Fruit fly (Drosophila melanogaster) whole organism, prepupa: ENCODE data around the gene CG13679.
"Not testable (repeated sequence)": the region's sequence is repeated elsewhere in the genome, so short reads cannot be mapped to it uniquely, and the experiment has no call there.

Experiments
- CG10631 ChIP-seq: fragments of 200-800 bp; sonication (Bioruptor generic); optimal IDR thresholded peaks from 2 replicates; lab custom pipeline; 2016; ENCODE audit warnings: missing biosample characterization, missing genetic modification characterization
- CG10669 ChIP-seq: fragments of 200-800 bp; sonication (Bioruptor generic); optimal IDR thresholded peaks from 3 replicates; lab custom pipeline; 2018; ENCODE audit warnings: missing biosample characterization, mild to moderate bottlenecking, missing genetic modification characterization, moderate library complexity
- CG11294 ChIP-seq: fragments of 200-800 bp; sonication (Bioruptor generic); IDR thresholded peaks from 2 replicates; pipeline ENCODE4 v1.3.6; 2022; ENCODE audit warnings: missing biosample characterization, missing genetic modification characterization
- CG1621 ChIP-seq: fragments of 200-800 bp; sonication (Bioruptor generic); optimal IDR thresholded peaks from 3 replicates; lab custom pipeline; 2018; ENCODE audit warnings: missing biosample characterization, mild to moderate bottlenecking, missing genetic modification characterization
- CG16779 ChIP-seq: fragments of 200-800 bp; sonication (Bioruptor generic); optimal IDR thresholded peaks from 3 replicates; lab custom pipeline; 2017; ENCODE audit warnings: missing biosample characterization, mild to moderate bottlenecking, missing genetic modification characterization
- CG34406 ChIP-seq: fragments of 200-800 bp; sonication (Bioruptor generic); optimal IDR thresholded peaks from 3 replicates; lab custom pipeline; 2016; ENCODE audit warnings: missing biosample characterization, missing genetic modification characterization
- CG3919 ChIP-seq: fragments of 200-800 bp; sonication (Bioruptor generic); optimal IDR thresholded peaks from 3 replicates; lab custom pipeline; 2016; ENCODE audit warnings: missing biosample characterization, missing genetic modification characterization
- CG4318 ChIP-seq: fragments of 200-800 bp; sonication (Bioruptor generic); optimal IDR thresholded peaks from 3 replicates; lab custom pipeline; 2017; ENCODE audit warnings: missing biosample characterization, mild to moderate bottlenecking, missing genetic modification characterization
- CG6163 ChIP-seq: fragments of 200-800 bp; sonication (Bioruptor generic); IDR thresholded peaks from 3 replicates; pipeline ENCODE4 v1.3.6; 2022; ENCODE audit warnings: missing biosample characterization, missing genetic modification characterization
- CG6808 ChIP-seq: fragments of 200-800 bp; sonication (Bioruptor generic); optimal IDR thresholded peaks from 3 replicates; lab custom pipeline; 2017; ENCODE audit warnings: missing biosample characterization, missing genetic modification characterization, mild to moderate bottlenecking, moderate library complexity, missing genetic modification reagents
- CG7368 ChIP-seq: fragments of 200-800 bp; sonication (Bioruptor generic); optimal IDR thresholded peaks from 3 replicates; lab custom pipeline; 2016; ENCODE audit warnings: missing biosample characterization, missing genetic modification characterization
- CG8319 ChIP-seq: fragments of 200-800 bp; sonication (Bioruptor generic); optimal IDR thresholded peaks from 3 replicates; lab custom pipeline; 2016; ENCODE audit warnings: missing biosample characterization, missing genetic modification characterization
- CG8632 ChIP-seq: fragments of 200-800 bp; sonication (Bioruptor generic); optimal IDR thresholded peaks from 3 replicates; lab custom pipeline; 2016; ENCODE audit warnings: missing biosample characterization, missing genetic modification characterization
- Eip75B ChIP-seq: fragments of 200-800 bp; sonication (Bioruptor generic); optimal IDR thresholded peaks from 3 replicates; lab custom pipeline; 2016; ENCODE audit warnings: missing biosample characterization, missing genetic modification characterization
- Eip78C ChIP-seq: fragments of 200-800 bp; sonication (Bioruptor generic); peaks from one replicate; lab custom pipeline; 2016; ENCODE audit warnings: missing biosample characterization, missing genetic modification characterization
- Ets21C ChIP-seq: fragments of 200-800 bp; sonication (Bioruptor generic); optimal IDR thresholded peaks from 3 replicates; lab custom pipeline; 2016; ENCODE audit warnings: missing biosample characterization, missing genetic modification characterization
- Gug ChIP-seq: fragments of 200-800 bp; sonication (Bioruptor generic); IDR thresholded peaks from 2 replicates; pipeline ENCODE4 v1.3.6; 2022; ENCODE audit warnings: missing biosample characterization, missing genetic modification characterization
- Hr39 ChIP-seq: fragments of 200-800 bp; sonication (Bioruptor generic); optimal IDR thresholded peaks from 2 replicates; lab custom pipeline; 2016; ENCODE audit warnings: missing biosample characterization, missing genetic modification characterization
- Hr4 ChIP-seq: fragments of 200-800 bp; sonication (Bioruptor generic); optimal IDR thresholded peaks from 3 replicates; lab custom pipeline; 2016; ENCODE audit warnings: missing biosample characterization, missing genetic modification characterization
- Smox ChIP-seq: fragments of 200-800 bp; sonication (Bioruptor generic); optimal IDR thresholded peaks from 3 replicates; lab custom pipeline; 2016; ENCODE audit warnings: missing biosample characterization, missing genetic modification characterization
- Sox14 ChIP-seq: fragments of 200-800 bp; sonication (Bioruptor generic); optimal IDR thresholded peaks from 3 replicates; lab custom pipeline; 2016; ENCODE audit warnings: missing biosample characterization, missing genetic modification characterization
- Sox15 ChIP-seq: fragments of 200-800 bp; sonication (Bioruptor generic); optimal IDR thresholded peaks from 3 replicates; lab custom pipeline; 2016; ENCODE audit warnings: missing biosample characterization, missing genetic modification characterization
- achi ChIP-seq: fragments of 200-800 bp; sonication (Bioruptor generic); optimal IDR thresholded peaks from 3 replicates; lab custom pipeline; 2016; ENCODE audit warnings: missing biosample characterization, missing genetic modification characterization
- acj6 ChIP-seq: fragments of 200-800 bp; sonication (Bioruptor generic); optimal IDR thresholded peaks from 3 replicates; lab custom pipeline; 2016; ENCODE audit warnings: missing biosample characterization, missing genetic modification characterization
- cyc ChIP-seq: fragments of 200-800 bp; sonication (Bioruptor generic); optimal IDR thresholded peaks from 3 replicates; lab custom pipeline; 2016; ENCODE audit warnings: missing biosample characterization, missing genetic modification characterization
- dsx ChIP-seq: fragments of 200-800 bp; optimal IDR thresholded peaks from 3 replicates; lab custom pipeline; 2019; ENCODE audit warnings: missing biosample characterization, mild to moderate bottlenecking, missing genetic modification characterization, moderate library complexity; ENCODE audit not compliant: poor library complexity, severe bottlenecking
- eg ChIP-seq: fragments of 200-800 bp; sonication (Bioruptor generic); IDR thresholded peaks from 3 replicates; pipeline ENCODE4 v1.3.6; 2022; ENCODE audit warnings: missing biosample characterization, missing genetic modification characterization
- fd59A ChIP-seq: fragments of 200-800 bp; sonication (Bioruptor generic); optimal IDR thresholded peaks from 2 replicates; lab custom pipeline; 2017; ENCODE audit warnings: missing biosample characterization, mild to moderate bottlenecking, missing genetic modification characterization, missing genetic modification reagents
- fd85E ChIP-seq: fragments of 200-800 bp; sonication (Bioruptor generic); optimal IDR thresholded peaks from 3 replicates; lab custom pipeline; 2016; ENCODE audit warnings: missing biosample characterization, missing genetic modification characterization
- net ChIP-seq: fragments of 200-800 bp; sonication (Bioruptor generic); optimal IDR thresholded peaks from 3 replicates; lab custom pipeline; 2016; ENCODE audit warnings: missing biosample characterization, missing genetic modification characterization
- pdm3 ChIP-seq: fragments of 200-800 bp; sonication (Bioruptor generic); optimal IDR thresholded peaks from 3 replicates; lab custom pipeline; 2016; ENCODE audit warnings: missing biosample characterization, missing genetic modification characterization
- salr ChIP-seq, 2 experiments: fragments of 200-800 bp; sonication (Bioruptor generic); optimal IDR thresholded peaks; 3 replicates each; lab custom pipeline; 2016 to 2018; ENCODE audit warnings: missing biosample characterization in 2 of 2, missing genetic modification characterization in 2 of 2, mild to moderate bottlenecking in 1 of 2
- ss ChIP-seq, 2 experiments: fragments of 200-800 bp; sonication (Bioruptor generic); optimal IDR thresholded peaks; 2 replicates in 1 of 2; 3 replicates in 1 of 2; lab custom pipeline; 2017 to 2018; ENCODE audit warnings: mild to moderate bottlenecking in 2 of 2, missing biosample characterization in 2 of 2, missing genetic modification characterization in 2 of 2, moderate library complexity in 1 of 2
- topi ChIP-seq: fragments of 200-800 bp; sonication (Bioruptor generic); optimal IDR thresholded peaks from 3 replicates; lab custom pipeline; 2016; ENCODE audit warnings: missing biosample characterization, missing genetic modification characterization

Gene CG13679

dm6 chr3L:8221835-8222234 lies 19.2 kb downstream of the CG13679 start, which contains the start of gene CG13678:
Gene CG13678, plus strand, starts transcription at chr3L:8222141.
- no peak for TF ChIP-seq salr (GFP tag; optimal IDR thresholded peaks at IDR 0.05; lab: Kevin White, UChicago)
- no peak for TF ChIP-seq topi
- no peak for TF ChIP-seq achi (GFP tag; lab: Kevin White, UChicago)
- no peak for TF ChIP-seq CG8632 (GFP tag; lab: Kevin White, UChicago)
- no peak for TF ChIP-seq Hr39 (GFP tag; lab: Kevin White, UChicago)
- TF ChIP-seq CG6163 (GFP tag; lab: Robert Waterston, UW), result no peak
- TF ChIP-seq CG11294 (GFP tag; lab: Robert Waterston, UW), result no peak
- no peak for TF ChIP-seq CG10631 (GFP tag; lab: Kevin White, UChicago)
- TF ChIP-seq fd59A, result no peak
- no peak for TF ChIP-seq Sox15 (GFP tag; lab: Kevin White, UChicago)
- no peak for TF ChIP-seq dsx (GFP tag; lab: Kevin White, UChicago)
- TF ChIP-seq ss (GFP tag; optimal IDR thresholded peaks at IDR 0.05; lab: Kevin White, UChicago), result no peak
- TF ChIP-seq Ets21C (GFP tag; lab: Kevin White, UChicago), result no peak
- TF ChIP-seq cyc (GFP tag; lab: Kevin White, UChicago), result no peak

dm6 chr3L:8228924-8229323 lies 26.3 kb downstream of the CG13679 start, which contains the start of gene eIF4E3:
Gene eIF4E3, plus strand, starts transcription at chr3L:8229224.
- no peak for TF ChIP-seq acj6 (GFP tag; lab: Kevin White, UChicago)
- no peak for TF ChIP-seq CG16779 (tag; lab: Kevin White, UChicago)
- TF ChIP-seq cyc (GFP tag; lab: Kevin White, UChicago), result no peak
- TF ChIP-seq Hr4, result no peak

dm6 chr3L:8238347-8238746 lies 35.8 kb downstream of the CG13679 start, which contains the start of gene Dscam4:
Gene Dscam4, plus strand, starts transcription at chr3L:8238647.
- TF ChIP-seq CG34406; net (GFP tag; lab: Kevin White, UChicago); Gug: not testable (repeated sequence)

- TF ChIP-seq Hr39 (GFP tag; lab: Kevin White, UChicago), result no peak
- no peak for TF ChIP-seq eg
- no peak for TF ChIP-seq salr (GFP tag; optimal IDR thresholded peaks at IDR 0.05; lab: Kevin White, UChicago)
- no peak for TF ChIP-seq Smox (GFP tag; lab: Kevin White, UChicago)
- no peak for TF ChIP-seq Sox14 (GFP tag; lab: Kevin White, UChicago)
- no peak for TF ChIP-seq CG16779 (tag; lab: Kevin White, UChicago)
- TF ChIP-seq cyc (GFP tag; lab: Kevin White, UChicago), result no peak
- no peak for TF ChIP-seq pdm3 (GFP tag; lab: Kevin White, UChicago)
These were observed 37.9 kb downstream of the CG13679 start, which contains the start of gene CG7213 for dm6 chr3L:8240501-8240900. Gene CG7213, minus strand, starts transcription at chr3L:8240601.

- TF ChIP-seq CG1621 (no peak), CG6808 (GFP tag; lab: Kevin White, UChicago) (peak; percentile 23), achi (GFP tag; lab: Kevin White, UChicago) (no peak), Gug (no peak), CG6163 (GFP tag; lab: Robert Waterston, UW) (peak; percentile 35; the same call in 1 of the 3 replicates), Eip78C (GFP tag; lab: Kevin White, UChicago) (peak; percentile 39), CG8319 (no peak), Hr4 (no peak), salr (GFP tag; optimal IDR thresholded peaks at IDR 0.05; lab: Kevin White, UChicago) (no peak), ss (GFP tag; optimal IDR thresholded peaks at IDR 0.05; lab: Kevin White, UChicago) (peak in 1 of 2 experiments; percentile 21), CG4318 (no peak), CG7368 (GFP tag; lab: Kevin White, UChicago) (peak; percentile 41), fd85E (GFP tag; lab: Kevin White, UChicago) (no peak), Eip75B (GFP tag; lab: Kevin White, UChicago) (no peak), CG3919 (GFP tag; lab: Kevin White, UChicago) (no peak), CG10669 (no peak), eg (peak; percentile 63; the same call in 1 of the 3 replicates)
- TF ChIP-seq, all 60 proteins: peak for 6
These were observed 38.3 kb downstream of the CG13679 start for dm6 chr3L:8240932-8241331.
